Fruit fly (Drosophila melanogaster) whole organism, prepupa: Measurements from ENCODE around the gene CkIalpha.

Source experiments
- CG6792 ChIP-seq: fragments of 200-800 bp; sonication (Bioruptor generic); optimal IDR thresholded peaks from 3 replicates; lab custom pipeline; 2016; ENCODE audit warnings: missing biosample characterization, missing genetic modification characterization
- Met ChIP-seq: fragments of 200-800 bp; sonication (Bioruptor generic); optimal IDR thresholded peaks from 3 replicates; lab custom pipeline; 2016; ENCODE audit warnings: missing biosample characterization, missing genetic modification characterization
- fkh ChIP-seq: fragments of 200-800 bp; sonication (Bioruptor generic); optimal IDR thresholded peaks from 3 replicates; lab custom pipeline; 2017; ENCODE audit warnings: missing biosample characterization, mild to moderate bottlenecking, missing genetic modification characterization, moderate library complexity

dm6 chrX:12623992-12624391 lies 29.4 kb upstream of the CkIalpha start, which contains the start of gene CG15728:
- TF ChIP-seq fkh (GFP tag; lab: Kevin White, UChicago) (no peak), Met (GFP tag; lab: Kevin White, UChicago) (no peak), CG6792 (no peak)
